Fruit fly (Drosophila melanogaster): ENCODE measurements around the gene CG13108.

DNA sequence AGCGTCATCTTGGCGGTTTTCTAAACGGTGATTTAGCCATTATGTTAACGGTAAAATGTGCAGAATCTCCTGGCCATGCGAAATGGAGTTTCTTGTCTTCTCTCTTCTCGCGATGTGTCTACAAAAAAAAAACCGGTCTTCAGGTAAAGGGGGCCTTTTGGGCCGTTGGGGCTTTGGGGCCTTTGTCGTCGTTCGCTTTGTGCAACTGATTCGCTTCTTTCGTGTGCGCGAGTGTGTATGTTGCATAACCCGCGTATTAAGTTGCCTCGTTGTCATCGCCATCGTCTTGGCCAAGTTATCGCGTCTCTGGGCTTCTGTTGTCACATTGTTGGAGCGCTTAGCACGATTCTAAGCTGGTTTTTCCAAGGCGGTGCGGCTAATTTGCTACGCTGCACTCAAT lies 24.8 kb downstream of the CG13108 start:
- TF ChIP-seq EcR (GFP tag; optimal IDR thresholded peaks at IDR 0.05) (no peak), Dll (optimal IDR thresholded peaks at IDR 0.05) (no peak)

All from whole organism.